Worm (Caenorhabditis elegans): ENCODE results near the gene cest-3.

Gene cest-3

DNA sequence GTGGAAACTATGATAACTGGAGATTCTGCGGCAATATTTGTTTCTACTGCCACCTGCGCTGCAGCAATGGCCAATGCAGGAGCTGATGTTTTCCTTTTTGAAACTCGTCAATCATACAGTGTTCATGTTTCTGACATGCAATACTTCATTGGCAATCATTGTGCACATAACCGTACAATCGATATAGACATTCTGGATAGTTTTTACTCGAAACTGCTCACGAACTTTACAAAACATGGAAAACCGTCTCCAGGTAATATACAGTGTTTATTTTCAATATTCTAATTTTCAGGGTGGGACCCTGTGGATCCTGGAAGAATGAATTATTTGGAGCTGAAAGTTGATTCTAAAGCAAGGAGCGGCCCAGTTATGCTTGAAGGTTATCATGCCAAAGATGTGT is 19.6 kb upstream of the cest-3 start, which contains the start of gene cest-9.2:
TSS of gene cest-9.2 (plus strand) at position 301 of the 400 bp plus-strand sequence.
- TF ChIP-seq nhr-2 (tag; optimal IDR thresholded peaks at IDR 0.05): no peak
- no peak for TF ChIP-seq ceh-39 (tag; optimal IDR thresholded peaks at IDR 0.05)
- no peak for TF ChIP-seq lin-13 (tag; optimal IDR thresholded peaks at IDR 0.05)
- no peak for TF ChIP-seq bed-3 (GFP tag; optimal IDR thresholded peaks at IDR 0.05)
- TF ChIP-seq elt-3 (tag; optimal IDR thresholded peaks at IDR 0.05): no peak
- no peak for TF ChIP-seq mls-2 (tag; optimal IDR thresholded peaks at IDR 0.05)
- no peak for TF ChIP-seq unc-39 (tag; optimal IDR thresholded peaks at IDR 0.05)
- TF ChIP-seq pha-4 (tag; optimal IDR thresholded peaks at IDR 0.05): no peak
- no peak for TF ChIP-seq lin-32 (GFP tag; optimal IDR thresholded peaks at IDR 0.05)
- no peak for TF ChIP-seq ces-1 (GFP tag; optimal IDR thresholded peaks at IDR 0.05)
- no peak for TF ChIP-seq hlh-1 (tag; optimal IDR thresholded peaks at IDR 0.05)
- no peak for TF ChIP-seq mab-5 (tag; optimal IDR thresholded peaks at IDR 0.05)
- TF ChIP-seq flh-1 (GFP tag; optimal IDR thresholded peaks at IDR 0.05): no peak

ce11 chrX:12222723-12223122 is 18.7 kb upstream of the cest-3 start:
- TF ChIP-seq nhr-28 (tag; optimal IDR thresholded peaks at IDR 0.05) (no peak), drap-1 (GFP tag; optimal IDR thresholded peaks at IDR 0.05) (no peak), hlh-1 (tag; optimal IDR thresholded peaks at IDR 0.05) (no peak)

DNA sequence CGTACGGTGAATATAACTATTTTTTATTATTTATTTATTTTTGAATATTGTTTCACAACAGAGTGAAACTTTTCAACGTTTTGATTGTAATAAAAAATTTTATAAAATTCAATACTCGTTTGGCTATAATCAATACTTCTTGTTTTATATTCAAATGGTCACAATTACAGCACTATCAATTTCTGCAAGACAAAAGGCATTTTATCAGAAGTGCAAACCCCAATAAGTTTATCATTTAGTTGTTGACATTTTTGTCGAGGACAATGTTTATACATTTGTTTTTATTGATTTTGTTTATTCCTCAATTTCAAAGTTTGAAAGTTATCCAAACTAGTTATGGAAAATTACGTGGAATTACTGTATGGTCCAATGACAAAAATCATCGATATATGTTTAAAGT is 15.5 kb upstream of the cest-3 start, which contains the start of gene cest-9.1:
TSS of gene cest-9.1 (plus strand) at position 213 of the 400 bp plus-strand sequence.
- TF ChIP-seq bed-3 (GFP tag; optimal IDR thresholded peaks at IDR 0.05): no peak
- no peak for TF ChIP-seq lin-13 (tag; optimal IDR thresholded peaks at IDR 0.05)
- no peak for TF ChIP-seq zip-8 (tag; optimal IDR thresholded peaks at IDR 0.05)
- no peak for TF ChIP-seq unc-120 (tag; optimal IDR thresholded peaks at IDR 0.05; ENCODE audit: poor library complexity, severe bottlenecking)
- TF ChIP-seq ham-2 (GFP tag; optimal IDR thresholded peaks at IDR 0.05): no peak

DNA sequence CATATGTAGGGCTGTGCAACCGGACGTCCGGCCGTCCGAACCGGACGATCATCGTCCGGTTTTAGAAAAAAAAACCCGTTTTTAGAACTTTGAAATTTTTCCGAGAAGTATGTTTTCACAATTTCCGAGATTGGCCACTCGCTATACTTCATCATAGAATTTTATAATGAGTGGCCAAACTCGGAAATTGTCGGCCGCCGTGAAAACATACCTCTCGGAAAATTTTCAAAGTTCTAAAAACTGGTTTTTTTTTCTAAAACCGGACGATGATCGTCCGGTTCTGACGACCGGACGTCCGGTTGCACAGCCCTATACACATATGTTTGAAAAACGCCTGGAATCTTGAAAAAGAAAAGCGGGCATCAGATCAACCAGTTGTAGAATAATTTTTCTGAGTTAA is 14.3 kb upstream of the cest-3 start:
- TF ChIP-seq sem-2 (GFP tag; optimal IDR thresholded peaks at IDR 0.05) (no peak), tbx-8 (GFP tag; optimal IDR thresholded peaks at IDR 0.05) (no peak), pha-4 (tag; optimal IDR thresholded peaks at IDR 0.05) (no peak), ham-2 (GFP tag; optimal IDR thresholded peaks at IDR 0.05) (no peak), ces-1 (GFP tag; optimal IDR thresholded peaks at IDR 0.05) (no peak)

ce11 chrX:12229651-12230050 is 11.8 kb upstream of the cest-3 start, which contains the start of gene cest-7:
cest-7 (plus strand) TSS chrX:12229951.
- no peak for TF ChIP-seq snpc-4 (tag; optimal IDR thresholded peaks at IDR 0.05)
- no peak for TF ChIP-seq elt-3 (tag; optimal IDR thresholded peaks at IDR 0.05)
- TF ChIP-seq cnd-1 (tag; optimal IDR thresholded peaks at IDR 0.05): no peak
- TF ChIP-seq mab-5 (tag; optimal IDR thresholded peaks at IDR 0.05): no peak

ce11 chrX:12230357-12230756 is 11.1 kb upstream of the cest-3 start:
- TF ChIP-seq sem-2 (GFP tag; optimal IDR thresholded peaks at IDR 0.05) (no peak), lin-32 (GFP tag; optimal IDR thresholded peaks at IDR 0.05) (no peak), cnd-1 (tag; optimal IDR thresholded peaks at IDR 0.05) (no peak), ceh-43 (GFP tag; optimal IDR thresholded peaks at IDR 0.05) (no peak), nhr-12 (tag; optimal IDR thresholded peaks at IDR 0.05) (no peak), hlh-1 (tag; optimal IDR thresholded peaks at IDR 0.05) (no peak), M03D4.4 (tag; optimal IDR thresholded peaks at IDR 0.05) (no peak), zip-8 (tag; optimal IDR thresholded peaks at IDR 0.05) (no peak)

DNA sequence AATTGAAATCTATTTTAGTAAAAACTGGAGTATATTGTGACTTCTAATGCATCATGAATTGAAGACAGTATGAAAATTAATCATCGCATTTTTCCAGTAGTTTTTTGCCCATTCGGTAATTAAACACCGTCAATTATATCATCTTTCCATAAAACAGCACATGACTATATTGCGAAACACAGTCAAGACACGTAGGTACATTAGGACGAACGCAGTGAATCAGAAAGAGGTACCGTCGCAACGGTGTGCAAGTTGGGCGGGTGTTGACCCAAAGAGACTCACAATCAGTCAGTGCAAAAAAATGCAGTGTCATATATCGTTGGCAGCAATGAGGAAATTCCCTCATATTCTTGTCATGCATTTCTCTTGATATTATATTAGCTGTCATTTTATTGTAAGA is 7.0 kb upstream of the cest-3 start:
- TF ChIP-seq ceh-43 (GFP tag; optimal IDR thresholded peaks at IDR 0.05) (no peak), sptf-1 (tag; optimal IDR thresholded peaks at IDR 0.05) (no peak), bed-3 (GFP tag; optimal IDR thresholded peaks at IDR 0.05) (no peak), ztf-11 (tag; optimal IDR thresholded peaks at IDR 0.05) (no peak), mab-5 (tag; optimal IDR thresholded peaks at IDR 0.05) (no peak), elt-1 (tag; optimal IDR thresholded peaks at IDR 0.05; ENCODE audit: borderline replicate concordance, insufficient read depth) (no peak), blmp-1 (tag; optimal IDR thresholded peaks at IDR 0.05) (no peak), lin-13 (tag; optimal IDR thresholded peaks at IDR 0.05) (no peak), ces-1 (GFP tag; optimal IDR thresholded peaks at IDR 0.05) (no peak)
